Worm (Caenorhabditis elegans) whole organism, L4 larva: ENCODE measurements around the gene C16C8.26.

Experiments
- F10B5.3 ChIP-seq: sonication (generic microtip); optimal IDR thresholded peaks from 2 replicates; lab custom pipeline; 2016; ENCODE audit warnings: mild to moderate bottlenecking, missing genetic modification characterization, missing compliant biosample characterization
- F26F4.8 ChIP-seq: fragments of 200-800 bp; sonication (Bioruptor generic); conservative IDR thresholded peaks from 2 replicates; pipeline ENCODE4 v1.3.6; 2022; ENCODE audit warnings: missing genetic modification characterization, missing compliant biosample characterization
- Y5F2A.4 ChIP-seq: fragments of 200-800 bp; sonication (Bioruptor generic); optimal IDR thresholded peaks from 2 replicates; lab custom pipeline; 2018; ENCODE audit warnings: mild to moderate bottlenecking, missing genetic modification characterization, missing compliant biosample characterization
- Y75B8A.6 ChIP-seq: fragments of 200-800 bp; sonication (Bioruptor generic); IDR thresholded peaks from 2 replicates; pipeline ENCODE4 v1.3.6; 2022; ENCODE audit warnings: missing genetic modification reagents, missing genetic modification characterization, missing compliant biosample characterization
- ZK546.5 ChIP-seq, 2 experiments: sonication (generic microtip); optimal IDR thresholded peaks; 2 replicates each; lab custom pipeline; 2017; ENCODE audit warnings: missing biosample characterization in 2 of 2, missing genetic modification characterization in 2 of 2
- aha-1 ChIP-seq: fragments of 150-350 bp; peaks from one replicate; lab custom pipeline; 2014; ENCODE audit warnings: missing biosample characterization, missing genetic modification characterization
- cey-2 ChIP-seq: sonication (generic microtip); optimal IDR thresholded peaks from 3 replicates; lab custom pipeline; 2017; ENCODE audit warnings: missing genetic modification characterization, mild to moderate bottlenecking, missing compliant biosample characterization, antibody characterized with exemption, borderline replicate concordance; ENCODE audit not compliant: insufficient read depth
- daf-12 ChIP-seq: fragments of 150-350 bp; optimal IDR thresholded peaks from 2 replicates; lab custom pipeline; 2014; ENCODE audit warnings: missing biosample characterization, missing genetic modification reagents, missing genetic modification characterization
- dmd-6 ChIP-seq: fragments of 200-800 bp; sonication (Bioruptor generic); IDR thresholded peaks from 2 replicates; pipeline ENCODE4 v1.3.6; 2022; ENCODE audit warnings: missing genetic modification reagents, missing genetic modification characterization, missing compliant biosample characterization
- dmd-8 ChIP-seq: fragments of 200-800 bp; sonication (Bioruptor generic); IDR thresholded peaks from 2 replicates; pipeline ENCODE4 v1.3.6; 2022; ENCODE audit warnings: missing genetic modification characterization, missing compliant biosample characterization
- duxl-1 ChIP-seq: sonication (generic microtip); optimal IDR thresholded peaks from 2 replicates; lab custom pipeline; 2016; ENCODE audit warnings: mild to moderate bottlenecking, missing genetic modification characterization, moderate library complexity, missing compliant biosample characterization; ENCODE audit not compliant: poor library complexity
- dve-1 ChIP-seq: sonication (generic microtip); optimal IDR thresholded peaks from 2 replicates; lab custom pipeline; 2017; ENCODE audit warnings: antibody characterized with exemption, mild to moderate bottlenecking, missing genetic modification characterization, missing compliant biosample characterization; ENCODE audit not compliant: insufficient read depth
- egl-27 ChIP-seq: sonication (generic microtip); optimal IDR thresholded peaks from 3 replicates; lab custom pipeline; 2017; ENCODE audit warnings: missing biosample characterization, missing genetic modification reagents, missing genetic modification characterization
- fkh-10 ChIP-seq: fragments of 150-350 bp; optimal IDR thresholded peaks from 2 replicates; lab custom pipeline; 2014; ENCODE audit warnings: missing biosample characterization, missing genetic modification reagents, missing genetic modification characterization
- gei-8 ChIP-seq: fragments of 200-800 bp; sonication (Bioruptor generic); optimal IDR thresholded peaks from 2 replicates; lab custom pipeline; 2018; ENCODE audit warnings: mild to moderate bottlenecking, missing genetic modification characterization, missing compliant biosample characterization
- hlh-11 ChIP-seq: fragments of 200-800 bp; sonication (Bioruptor generic); optimal IDR thresholded peaks from 2 replicates; lab custom pipeline; 2018; ENCODE audit warnings: mild to moderate bottlenecking, missing genetic modification characterization, missing compliant biosample characterization
- jun-1 ChIP-seq: fragments of 150-350 bp; optimal IDR thresholded peaks from 2 replicates; lab custom pipeline; 2014; ENCODE audit warnings: missing biosample characterization, missing genetic modification reagents, missing genetic modification characterization
- lim-7 ChIP-seq: fragments of 200-800 bp; sonication (Bioruptor generic); IDR thresholded peaks from 2 replicates; pipeline ENCODE4 v1.3.6; 2022; ENCODE audit warnings: missing genetic modification characterization, missing compliant biosample characterization
- lin-13 ChIP-seq: fragments of 150-350 bp; optimal IDR thresholded peaks from 2 replicates; lab custom pipeline; 2014; ENCODE audit warnings: missing biosample characterization, missing genetic modification reagents, missing genetic modification characterization
- lin-15B ChIP-seq: fragments of 150-350 bp; sonication (generic microtip); optimal IDR thresholded peaks from 3 replicates; lab custom pipeline; 2014; ENCODE audit warnings: missing biosample characterization, missing genetic modification characterization
- lin-29 ChIP-seq: fragments of 200-800 bp; sonication (Bioruptor generic); IDR thresholded peaks from 2 replicates; pipeline ENCODE4 v1.3.6; 2022; ENCODE audit warnings: missing genetic modification reagents, missing genetic modification characterization, missing compliant biosample characterization
- lin-38 ChIP-seq: fragments of 200-800 bp; sonication (Bioruptor generic); IDR thresholded peaks from 2 replicates; pipeline ENCODE4 v1.3.6; 2022; ENCODE audit warnings: missing genetic modification reagents, missing genetic modification characterization, missing compliant biosample characterization
- lir-3 ChIP-seq: sonication (generic microtip); optimal IDR thresholded peaks from 2 replicates; lab custom pipeline; 2016; ENCODE audit warnings: mild to moderate bottlenecking, missing genetic modification characterization, missing compliant biosample characterization
- mdl-1 ChIP-seq, 2 experiments: fragments of 150-350 bp in 1 of 2; sonication (generic microtip) in 1 of 2; optimal IDR thresholded peaks; 2 replicates each; lab custom pipeline; 2014 to 2017; ENCODE audit warnings: missing biosample characterization in 2 of 2, missing genetic modification characterization in 2 of 2
- mes-2 ChIP-seq: sonication (generic microtip); optimal IDR thresholded peaks from 2 replicates; lab custom pipeline; 2016; ENCODE audit warnings: missing genotype, mild to moderate bottlenecking, missing genetic modification characterization, missing compliant biosample characterization; ENCODE audit not compliant: poor library complexity, severe bottlenecking
- mxl-2 ChIP-seq: fragments of 200-800 bp; sonication (Bioruptor generic); conservative IDR thresholded peaks from 2 replicates; pipeline ENCODE4 v1.3.6; 2022; ENCODE audit warnings: missing genetic modification reagents, missing genetic modification characterization, missing compliant biosample characterization
- nhr-11 ChIP-seq: fragments of 150-350 bp; optimal IDR thresholded peaks from 2 replicates; lab custom pipeline; 2014; ENCODE audit warnings: missing biosample characterization, missing genetic modification characterization
- nhr-237 ChIP-seq: sonication (generic microtip); optimal IDR thresholded peaks from 2 replicates; lab custom pipeline; 2017; ENCODE audit warnings: missing biosample characterization, missing genetic modification characterization
- nhr-25 ChIP-seq: sonication (generic microtip); optimal IDR thresholded peaks from 2 replicates; lab custom pipeline; 2017; ENCODE audit warnings: missing genetic modification characterization, mild to moderate bottlenecking, missing compliant biosample characterization, antibody characterized with exemption, moderate library complexity, borderline replicate concordance; ENCODE audit not compliant: insufficient read depth
- nhr-28 ChIP-seq: fragments of 150-350 bp; optimal IDR thresholded peaks from 2 replicates; lab custom pipeline; 2014; ENCODE audit warnings: missing biosample characterization, missing genetic modification characterization
- nhr-42 ChIP-seq: fragments of 200-800 bp; sonication (Bioruptor generic); IDR thresholded peaks from 2 replicates; pipeline ENCODE4 v1.3.6; 2022; ENCODE audit warnings: missing genetic modification characterization, missing compliant biosample characterization
- nhr-6 ChIP-seq: fragments of 150-350 bp; optimal IDR thresholded peaks from 2 replicates; lab custom pipeline; 2014; ENCODE audit warnings: missing biosample characterization, missing genetic modification characterization
- nhr-76 ChIP-seq: fragments of 150-350 bp; optimal IDR thresholded peaks from 2 replicates; lab custom pipeline; 2014; ENCODE audit warnings: missing biosample characterization, missing genetic modification characterization
- nhr-77 ChIP-seq: fragments of 150-350 bp; optimal IDR thresholded peaks from 2 replicates; lab custom pipeline; 2014; ENCODE audit warnings: missing biosample characterization, missing genetic modification characterization
- pha-4 ChIP-seq, 2 experiments: fragments of 150-350 bp in 1 of 2; fragments of 200-800 bp in 1 of 2; sonication (Bioruptor generic) in 1 of 2; IDR thresholded peaks in 1 of 2; optimal IDR thresholded peaks in 1 of 2; 2 replicates each; pipeline versions ENCODE4 v1.3.6 to Lab custom; 2014 to 2022; ENCODE audit warnings: missing genetic modification characterization in 2 of 2, missing genetic modification reagents in 2 of 2, missing biosample characterization in 1 of 2, missing compliant biosample characterization in 1 of 2
- php-3 ChIP-seq: fragments of 200-800 bp; sonication (Bioruptor generic); IDR thresholded peaks from 2 replicates; pipeline ENCODE4 v1.3.6; 2022; ENCODE audit warnings: missing genetic modification reagents, missing genetic modification characterization, missing compliant biosample characterization
- pqm-1 ChIP-seq: sonication (generic microtip); optimal IDR thresholded peaks from 2 replicates; lab custom pipeline; 2017; ENCODE audit warnings: missing biosample characterization, missing genetic modification characterization
- rbr-2 ChIP-seq: sonication (generic microtip); optimal IDR thresholded peaks from 2 replicates; lab custom pipeline; 2016; ENCODE audit warnings: missing genotype, missing genetic modification characterization, missing compliant biosample characterization
- saeg-2 ChIP-seq: fragments of 200-800 bp; sonication (Bioruptor generic); IDR thresholded peaks from 2 replicates; pipeline ENCODE4 v1.3.6; 2022; ENCODE audit warnings: missing genetic modification reagents, missing genetic modification characterization, missing compliant biosample characterization
- sdz-12 ChIP-seq: fragments of 200-800 bp; sonication (Bioruptor generic); optimal IDR thresholded peaks from 2 replicates; lab custom pipeline; 2018; ENCODE audit warnings: mild to moderate bottlenecking, missing genetic modification characterization, missing compliant biosample characterization
- snpc-1.2 ChIP-seq: fragments of 200-800 bp; sonication (Bioruptor generic); IDR thresholded peaks from 2 replicates; pipeline ENCODE4 v1.3.6; 2022; ENCODE audit warnings: missing genetic modification reagents, missing genetic modification characterization, missing compliant biosample characterization
- snpc-4 ChIP-seq: fragments of 150-350 bp; optimal IDR thresholded peaks from 2 replicates; lab custom pipeline; 2014; ENCODE audit warnings: missing biosample characterization, missing genetic modification characterization
- spr-1 ChIP-seq: sonication (generic microtip); optimal IDR thresholded peaks from 2 replicates; lab custom pipeline; 2016; ENCODE audit warnings: mild to moderate bottlenecking, missing genetic modification characterization, missing compliant biosample characterization
- zag-1 ChIP-seq: fragments of 150-350 bp; optimal IDR thresholded peaks from 2 replicates; lab custom pipeline; 2014; ENCODE audit warnings: missing biosample characterization, missing genetic modification characterization
- zip-11 ChIP-seq: fragments of 200-800 bp; sonication (Bioruptor generic); IDR thresholded peaks from 2 replicates; pipeline ENCODE4 v1.3.6; 2022; ENCODE audit warnings: missing genetic modification characterization, missing compliant biosample characterization
- zip-2 ChIP-seq: fragments of 150-350 bp; optimal IDR thresholded peaks from 2 replicates; lab custom pipeline; 2014; ENCODE audit warnings: missing biosample characterization, missing genetic modification characterization

Gene C16C8.26

DNA sequence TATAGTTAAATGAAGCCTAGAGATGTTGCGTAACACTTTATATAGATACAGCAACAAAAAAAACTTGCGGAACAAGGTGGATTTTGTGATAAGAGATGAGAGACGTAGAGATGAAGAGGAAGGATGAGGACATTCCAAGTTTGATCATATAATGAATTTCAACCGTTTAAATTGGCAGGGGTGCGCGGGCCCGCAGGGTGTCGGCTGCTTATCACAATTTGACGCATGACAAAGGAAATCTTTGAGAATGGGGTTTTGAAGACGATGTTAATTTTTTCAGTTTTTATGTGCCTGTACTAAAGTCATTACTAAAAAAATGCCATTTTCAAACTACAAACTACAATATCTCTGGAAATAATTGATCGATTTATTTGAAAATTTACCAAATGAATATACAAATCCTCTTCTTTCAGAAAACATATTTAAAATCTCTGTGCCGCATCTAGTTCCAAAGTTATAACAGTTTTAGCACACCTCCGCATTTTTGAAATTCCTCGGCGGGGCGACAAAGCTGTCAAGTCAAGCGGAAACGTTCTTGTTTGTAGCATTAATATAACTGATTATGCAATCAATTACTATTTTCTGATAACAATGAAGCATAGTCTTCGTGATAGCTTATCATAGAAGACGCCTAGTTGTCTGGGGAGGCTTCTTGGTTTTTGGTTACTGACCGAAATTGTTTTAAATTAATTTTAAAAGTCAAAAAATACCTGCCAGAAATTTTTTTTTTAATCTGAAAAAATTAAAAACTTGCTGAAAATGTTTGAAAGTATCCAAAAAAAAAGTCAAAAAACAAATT lies 18.1 kb downstream of the C16C8.26 start:
- TF ChIP-seq fkh-10 (GFP tag; lab: Kevin White, UChicago) (no peak), pqm-1 (tag; lab: Kevin White, UChicago) (peak; percentile 55), nhr-28 (tag; lab: Kevin White, UChicago) (peak; percentile 60), php-3 (0 out of 2 replicates have a peak, but pooled peaks have one; percentile 22), duxl-1 (no peak), dmd-6 (GFP tag; lab: Robert Waterston, UW) (peak; percentile 63), snpc-1.2 (GFP tag; lab: Robert Waterston, UW) (no peak)

DNA sequence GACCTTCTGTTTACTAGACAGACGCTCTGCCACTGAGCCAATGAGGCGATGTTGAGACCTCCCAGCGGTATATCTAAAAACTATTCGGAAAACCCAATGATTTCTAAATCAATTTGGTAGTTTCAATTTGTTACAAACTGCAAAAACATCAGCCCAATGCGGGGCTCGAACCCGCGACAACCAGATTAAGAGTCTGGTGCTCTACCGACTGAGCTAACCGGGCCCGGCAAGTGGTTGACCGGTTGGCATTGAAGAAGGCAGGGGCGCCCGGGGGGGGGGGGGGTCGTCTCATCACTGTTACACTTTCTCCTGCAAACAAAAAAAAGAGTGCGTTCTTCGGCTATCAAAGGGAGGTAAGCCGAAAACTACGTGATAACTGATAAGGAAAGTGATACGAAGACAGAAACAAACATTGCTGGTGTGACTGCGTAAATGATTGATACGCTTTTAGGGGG lies 18.8 kb downstream of the C16C8.26 start:
- TF ChIP-seq lir-3 (tag; lab: Kevin White, UChicago) (peak; percentile 48), mxl-2 (GFP tag; lab: Robert Waterston, UW) (no peak), rbr-2 (peak; percentile 48), snpc-1.2 (GFP tag; lab: Robert Waterston, UW) (peak; percentile 80; the same call in 1 of the 2 replicates), F10B5.3 (tag; lab: Kevin White, UChicago) (no peak), zip-11 (no peak), jun-1 (tag; lab: Kevin White, UChicago) (no peak), lim-7 (GFP tag; lab: Robert Waterston, UW) (peak; percentile 72; the same call in 1 of the 2 replicates), aha-1 (tag; lab: Kevin White, UChicago) (peak; percentile 71), daf-12 (no peak), spr-1 (tag; lab: Kevin White, UChicago) (peak; percentile 32), nhr-42 (no peak), mdl-1 (tag; optimal IDR thresholded peaks at IDR 0.05; lab: Kevin White, UChicago) (no peak), dmd-6 (GFP tag; lab: Robert Waterston, UW) (peak; percentile 81), gei-8 (GFP tag; lab: Kevin White, UChicago) (peak; percentile 91), sdz-12 (peak; percentile 40), ZK546.5 (tag; optimal IDR thresholded peaks at IDR 0.05; lab: Kevin White, UChicago) (no peak), nhr-237 (no peak), zip-2 (tag; lab: Kevin White, UChicago) (no peak), saeg-2 (GFP tag; lab: Robert Waterston, UW) (peak; percentile 53; the same call in 1 of the 2 replicates), nhr-6 (tag; lab: Kevin White, UChicago) (no peak), egl-27 (tag; lab: Kevin White, UChicago) (no peak), lin-38 (peak; percentile 81), Y75B8A.6 (GFP tag; lab: Robert Waterston, UW) (no peak; the same call in 1 of the 2 replicates), dve-1 (tag; lab: Kevin White, UChicago) (peak; percentile 55), F26F4.8 (GFP tag; lab: Robert Waterston, UW) (peak; percentile 81), Y5F2A.4 (GFP tag; lab: Kevin White, UChicago) (peak; percentile 59), mes-2 (tag; lab: Kevin White, UChicago) (peak; percentile 37), lin-13 (peak; percentile 58), fkh-10 (GFP tag; lab: Kevin White, UChicago) (no peak), snpc-4 (tag; lab: Kevin White, UChicago) (no peak), nhr-25 (tag; lab: Kevin White, UChicago) (no peak), nhr-28 (tag; lab: Kevin White, UChicago) (peak; percentile 68), cey-2 (tag; lab: Kevin White, UChicago) (no peak), zag-1 (tag; lab: Kevin White, UChicago) (no peak), hlh-11 (tag; lab: Kevin White, UChicago) (peak; percentile 81), nhr-76 (tag; lab: Kevin White, UChicago) (no peak), pqm-1 (tag; lab: Kevin White, UChicago) (peak; percentile 67), lin-29 (no peak), dmd-8 (peak; percentile 91), pha-4 (GFP tag; IDR thresholded peaks at IDR 0.05; lab: Robert Waterston, UW) (peak; percentile 85), pha-4 (tag; optimal IDR thresholded peaks at IDR 0.05; lab: Kevin White, UChicago) (no peak), nhr-11 (tag; lab: Kevin White, UChicago) (no peak), nhr-77 (tag; lab: Kevin White, UChicago) (no peak), lin-15B (tag; lab: Kevin White, UChicago) (no peak)
